Fruit fly (Drosophila melanogaster) ovary, adult (tissue): Measurements from ENCODE around the gene mRpS34.
A peak's percentile ranks its signal among the peaks of the same experiment; 100 is the strongest.

Experiments used
- CG17801 ChIP-seq: fragments of 200-800 bp; optimal IDR thresholded peaks from 2 replicates; lab custom pipeline; 2019; ENCODE audit warnings: missing biosample characterization, mild to moderate bottlenecking, missing genetic modification characterization, moderate library complexity; ENCODE audit not compliant: partially characterized antibody

The mRpS34 gene

DNA sequence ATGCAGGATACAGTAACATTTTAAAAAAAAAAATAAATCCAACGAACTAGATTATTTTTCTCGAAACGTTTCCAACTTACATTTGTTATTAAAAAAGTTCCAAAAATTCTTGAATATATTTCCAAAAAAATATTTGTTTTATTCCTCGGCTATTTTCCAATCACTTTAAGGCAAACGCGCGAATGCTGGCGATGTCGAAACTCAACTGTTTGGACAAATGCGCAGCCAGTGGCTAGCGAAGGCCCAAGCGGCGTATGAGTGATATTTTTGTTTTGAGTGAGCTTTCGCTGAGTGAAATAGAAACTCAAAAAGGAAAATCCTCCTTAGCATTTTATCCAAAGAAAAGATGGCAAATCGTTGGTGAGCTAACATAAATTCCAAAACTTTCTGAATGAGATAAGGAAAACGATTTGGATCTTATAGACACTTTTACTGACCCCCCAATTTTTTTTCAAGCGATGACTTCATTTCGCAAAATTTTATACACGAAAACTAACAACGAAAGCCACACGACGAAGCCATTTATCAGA is 11.4 kb downstream of the mRpS34 start, which contains the start of gene ringer:
Gene ringer, minus strand, starts transcription at position 210 of the 530 bp plus-strand sequence.
- TF ChIP-seq CG17801 (GFP tag; lab: Kevin White, UChicago) = no peak

DNA sequence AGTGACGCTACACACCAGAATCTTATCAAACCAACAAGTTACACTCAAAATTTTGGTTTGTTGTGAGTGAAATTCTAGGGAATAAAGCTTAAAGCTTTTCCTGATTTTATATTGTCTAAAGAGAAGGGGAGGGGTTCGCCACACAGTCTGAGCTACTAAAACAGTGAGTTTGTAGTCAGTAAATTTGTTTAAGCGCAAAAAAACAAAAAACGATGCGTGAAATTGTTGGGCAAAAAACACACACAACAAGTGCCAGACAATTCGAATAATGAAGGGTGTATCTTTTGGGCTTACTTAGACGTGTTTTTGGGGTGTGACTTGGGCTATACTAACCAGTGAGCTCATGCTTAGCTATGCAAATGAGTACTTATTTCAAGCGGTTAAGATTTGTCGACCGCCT is 11.9 kb downstream of the mRpS34 start:
- TF ChIP-seq CG17801 (GFP tag; lab: Kevin White, UChicago) = no peak

DNA sequence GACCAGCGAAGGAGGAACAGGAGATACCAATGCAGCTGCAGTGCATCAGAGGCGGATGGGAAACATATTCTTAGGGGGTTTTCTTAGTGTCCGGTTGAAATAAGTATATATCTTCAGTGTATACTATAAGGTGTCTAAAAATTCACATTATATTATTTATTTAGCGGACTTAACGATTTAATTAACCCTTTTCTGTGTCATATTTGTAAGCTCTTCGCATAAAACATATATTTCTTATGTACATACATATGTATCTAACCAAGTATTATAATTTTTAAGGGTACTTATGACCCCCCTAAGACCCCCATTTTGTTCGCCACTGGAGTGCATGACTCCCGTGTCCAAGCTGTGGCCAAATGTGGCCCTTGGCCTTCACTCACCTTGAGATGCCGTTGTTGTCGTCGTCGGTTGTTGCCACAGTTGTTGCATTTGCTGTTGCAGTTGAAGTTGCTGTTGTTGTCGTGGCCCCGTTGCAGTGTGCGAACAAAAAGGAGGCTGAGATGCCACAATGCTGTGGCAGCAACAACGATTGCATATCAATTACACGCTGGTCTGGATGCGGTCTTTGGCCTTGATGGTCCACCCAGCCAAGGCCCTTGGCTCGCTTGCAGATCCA is 13.4 kb downstream of the mRpS34 start:
- no peak for TF ChIP-seq CG17801 (GFP tag; lab: Kevin White, UChicago)

DNA sequence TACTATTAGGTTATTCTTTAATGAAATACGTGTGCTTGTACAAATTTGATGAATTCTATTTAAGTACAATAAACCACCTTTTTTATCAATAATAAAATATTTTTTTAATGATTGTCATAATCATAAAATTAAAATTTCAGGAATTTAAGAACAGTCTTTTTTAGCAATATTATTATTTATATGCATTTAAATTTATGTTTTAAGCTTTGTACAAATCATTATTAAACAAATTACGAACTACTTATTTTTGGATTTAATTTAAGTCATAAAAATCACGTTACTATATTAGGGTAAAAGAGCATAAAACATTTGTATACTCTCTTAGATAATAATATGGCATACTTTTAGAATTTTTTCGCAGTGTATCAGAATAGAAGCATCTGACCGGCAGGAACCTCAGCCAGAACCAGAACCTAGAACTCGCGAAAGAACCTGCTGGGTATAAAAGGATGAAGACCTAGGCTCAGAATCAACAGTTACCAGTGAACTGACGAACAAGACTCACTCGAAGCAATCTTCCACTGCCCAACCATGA is 14.3 kb downstream of the mRpS34 start, which contains the start of gene Cpr72Ea:
Gene Cpr72Ea, plus strand, starts transcription at position 485 of the 535 bp plus-strand sequence.
- no peak for TF ChIP-seq CG17801 (GFP tag; lab: Kevin White, UChicago)

DNA sequence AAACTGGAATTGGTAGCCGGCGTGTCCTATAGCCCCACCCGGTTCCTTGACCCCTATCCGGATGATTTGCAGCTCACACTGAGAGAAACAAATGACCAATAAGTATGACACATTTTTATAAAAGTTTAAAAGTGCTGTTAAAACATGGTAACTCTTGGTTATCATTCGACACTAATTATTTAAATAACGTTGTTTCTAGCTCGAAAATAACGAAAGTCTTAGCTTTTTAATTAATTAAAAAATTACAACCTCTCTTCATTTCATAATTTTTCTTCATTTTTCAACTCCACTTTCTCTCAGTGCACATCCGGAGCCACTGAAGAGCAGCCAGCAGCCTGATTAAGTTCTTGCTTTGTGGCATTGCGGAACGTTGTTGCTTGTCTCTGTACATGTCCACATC is 16.3 kb downstream of the mRpS34 start:
- no peak for TF ChIP-seq CG17801 (GFP tag; lab: Kevin White, UChicago)

DNA sequence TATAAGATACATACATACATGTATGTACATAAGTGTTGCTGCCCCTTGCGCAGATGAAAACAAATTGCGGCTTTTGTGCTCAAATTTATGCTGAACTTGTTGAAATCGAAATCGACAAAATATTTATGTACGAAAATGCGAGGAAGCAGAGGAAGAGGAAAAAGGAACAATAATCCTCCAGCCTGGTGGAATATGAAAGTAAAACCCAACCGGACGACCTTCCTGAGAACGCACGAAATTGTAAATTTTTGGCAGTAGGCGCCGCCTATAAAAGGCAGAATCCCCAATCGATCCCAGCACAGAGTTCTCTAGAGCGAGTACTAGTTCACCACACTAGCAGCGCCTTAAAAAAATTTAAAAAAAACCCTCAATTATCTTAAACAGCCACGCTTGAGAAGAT is 16.7 kb downstream of the mRpS34 start, which contains the start of gene Cpr72Eb:
Gene Cpr72Eb, plus strand, starts transcription at position 301 of the 400 bp plus-strand sequence.
- TF ChIP-seq CG17801 (GFP tag; lab: Kevin White, UChicago) = no peak

DNA sequence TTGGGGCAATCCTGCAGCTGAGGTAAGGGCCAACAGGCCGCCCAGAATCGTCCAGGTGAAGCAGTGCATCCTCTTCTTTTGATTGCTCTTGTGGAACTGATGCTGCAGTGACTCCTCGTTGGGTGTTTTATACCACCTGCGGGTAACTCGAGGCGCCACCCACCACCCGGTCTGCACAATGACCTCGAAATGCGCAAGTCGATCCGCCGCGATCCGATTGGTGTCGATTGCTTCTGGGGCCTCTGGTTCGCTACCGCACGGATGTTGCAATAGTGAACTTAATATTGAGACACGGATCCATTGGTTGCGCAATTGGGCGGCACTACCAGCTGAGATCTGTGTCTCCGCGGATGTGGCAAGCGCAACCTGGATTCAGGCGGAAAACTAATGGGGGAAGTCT is 19.4 kb downstream of the mRpS34 start, which contains the start of gene Cpr72Ec:
Gene Cpr72Ec, minus strand, starts transcription at position 101 of the 400 bp plus-strand sequence.
- TF ChIP-seq CG17801 (GFP tag; lab: Kevin White, UChicago) = no peak

DNA sequence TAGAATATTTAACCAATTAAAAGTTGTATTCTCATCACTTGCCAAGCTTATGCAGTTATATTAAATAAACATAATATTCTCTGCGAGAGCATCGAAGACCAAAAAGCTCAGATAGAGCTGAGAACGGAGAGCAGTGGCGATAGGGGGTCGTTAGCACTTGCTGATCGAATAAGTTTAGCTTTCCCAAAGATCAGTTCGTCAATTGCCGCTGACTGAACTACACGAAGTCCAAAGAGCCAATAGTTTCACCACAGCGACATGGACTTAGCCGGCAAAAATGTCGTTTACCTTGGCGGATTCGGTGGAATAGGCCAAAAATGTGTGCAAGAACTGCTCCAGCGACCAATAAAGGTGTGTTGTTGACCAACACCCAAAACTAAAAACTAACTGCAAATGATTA is 20.3 kb downstream of the mRpS34 start, which contains the start of gene CG4842:
Gene CG4842, plus strand, starts transcription at position 191 of the 400 bp plus-strand sequence.
- TF ChIP-seq CG17801 (GFP tag; lab: Kevin White, UChicago) = no peak

DNA sequence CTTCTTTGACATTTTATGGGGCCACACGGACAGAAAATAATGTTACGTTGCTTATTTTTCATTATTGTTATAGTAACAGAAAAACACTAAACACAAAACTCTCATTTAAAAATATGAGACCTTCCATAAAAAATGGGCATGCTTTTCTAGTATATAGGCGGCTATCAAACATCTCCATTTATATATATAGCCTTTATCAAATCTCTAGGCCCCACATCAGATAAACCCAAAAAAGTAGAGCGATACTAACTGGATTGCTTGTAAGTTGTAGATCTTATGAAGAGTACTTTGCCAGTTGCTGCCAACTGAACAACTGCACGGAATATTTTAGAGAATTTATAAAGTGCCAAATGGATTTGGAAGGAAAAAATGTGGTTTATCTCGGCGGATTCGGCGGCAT is 21.7 kb downstream of the mRpS34 start, which contains the start of gene CG18814:
Gene CG18814, plus strand, starts transcription at position 301 of the 400 bp plus-strand sequence.
- TF ChIP-seq CG17801 (GFP tag; lab: Kevin White, UChicago) = no peak

DNA sequence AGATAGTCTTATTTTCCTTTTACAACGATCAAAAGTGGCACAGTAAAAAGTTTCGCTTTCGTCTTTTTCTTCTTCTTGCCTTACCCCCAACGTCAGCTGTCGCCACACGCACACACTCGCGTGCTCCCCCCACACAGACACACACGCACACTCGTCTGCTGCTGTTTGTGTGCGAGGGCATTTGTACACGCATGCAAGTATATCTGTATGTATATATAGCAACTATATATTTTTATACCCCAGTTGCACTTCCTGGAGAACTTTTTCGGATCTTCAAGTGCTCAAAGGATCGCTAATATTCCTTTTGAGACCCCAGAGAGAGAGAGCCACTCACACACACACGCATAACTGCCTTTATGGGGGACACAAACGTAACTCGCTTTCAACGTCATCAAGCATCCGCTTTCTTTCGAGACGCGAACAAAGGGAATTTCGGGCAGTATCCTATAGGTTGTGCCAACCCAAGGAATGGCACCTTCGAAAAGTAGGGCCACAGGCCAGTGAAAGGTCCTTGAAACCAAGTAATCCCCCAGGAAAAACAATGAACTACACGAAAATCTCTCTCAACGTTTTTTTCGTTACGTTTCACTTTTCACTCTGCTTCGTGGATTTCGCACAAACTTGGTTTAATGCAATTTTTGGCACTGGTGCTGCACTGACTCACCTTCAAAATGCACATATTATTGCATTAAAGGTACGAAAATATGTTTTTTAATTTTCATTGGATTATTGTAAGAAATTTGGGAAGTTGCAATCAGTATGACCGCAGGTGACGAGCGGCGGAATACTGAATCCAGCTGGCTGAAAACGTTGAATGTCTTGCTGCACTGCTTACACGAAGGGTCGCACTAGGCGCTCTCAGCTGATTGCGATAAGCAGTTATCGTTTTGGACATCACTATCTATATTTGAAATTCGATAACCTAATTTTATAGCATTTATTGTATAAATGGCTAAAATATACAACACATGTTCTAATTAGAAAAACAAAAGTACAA is 30.2 kb downstream of the mRpS34 start, which contains the start of gene roq:
Gene roq, minus strand, starts transcription at position 799 of the 997 bp plus-strand sequence.
- peak; percentile 21 for TF ChIP-seq CG17801 (GFP tag; lab: Kevin White, UChicago)

DNA sequence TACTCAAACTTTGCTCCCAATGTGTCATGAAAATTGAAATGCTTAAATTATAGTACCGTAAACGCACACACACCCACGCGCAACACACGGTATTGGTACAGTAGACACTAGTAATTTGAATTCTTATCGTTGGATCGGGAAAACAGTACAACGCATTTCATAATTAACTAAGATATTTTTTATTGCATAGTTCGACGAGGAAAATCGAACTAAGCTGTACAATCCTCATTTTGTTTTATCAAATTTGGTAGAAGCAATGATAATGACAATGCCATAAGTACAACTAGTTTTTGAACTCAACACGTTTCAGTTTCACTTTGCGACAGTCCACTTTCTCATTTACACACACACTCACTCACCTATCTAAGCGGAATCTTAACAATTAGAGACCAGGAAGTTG is 32.9 kb downstream of the mRpS34 start:
- peak; percentile 74 for TF ChIP-seq CG17801 (GFP tag; lab: Kevin White, UChicago)

DNA sequence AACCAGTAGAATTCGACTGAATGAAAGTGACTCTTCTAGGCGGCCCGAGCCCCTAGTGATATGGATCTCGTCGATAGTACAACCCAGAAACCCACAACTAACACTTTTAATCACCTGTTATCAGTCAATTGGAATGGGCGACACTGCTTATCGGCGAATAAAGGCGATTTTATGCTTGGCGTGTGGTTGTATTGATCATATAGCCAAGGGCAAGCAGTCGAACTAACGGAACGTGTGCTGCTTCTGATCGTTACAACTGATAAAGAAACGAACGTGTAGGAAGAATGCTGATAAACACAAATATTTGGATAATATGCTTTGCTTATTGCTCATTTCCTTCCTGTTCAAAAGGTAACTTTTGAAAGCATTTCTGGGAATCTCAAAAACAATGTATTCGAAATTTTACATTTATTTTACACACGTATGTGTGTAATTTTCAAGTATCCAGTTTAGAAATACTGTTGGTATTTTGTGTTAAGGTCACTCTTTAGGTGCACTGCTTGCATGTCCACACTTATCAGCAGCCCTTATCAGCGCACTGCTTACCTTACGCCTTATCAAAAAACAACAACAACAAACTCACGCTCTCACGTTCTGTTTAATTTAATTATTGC is 33.4 kb downstream of the mRpS34 start, which contains the start of gene Agpat4:
Gene Agpat4, minus strand, starts transcription at position 387 of the 614 bp plus-strand sequence.
- no peak for TF ChIP-seq CG17801 (GFP tag; lab: Kevin White, UChicago)

DNA sequence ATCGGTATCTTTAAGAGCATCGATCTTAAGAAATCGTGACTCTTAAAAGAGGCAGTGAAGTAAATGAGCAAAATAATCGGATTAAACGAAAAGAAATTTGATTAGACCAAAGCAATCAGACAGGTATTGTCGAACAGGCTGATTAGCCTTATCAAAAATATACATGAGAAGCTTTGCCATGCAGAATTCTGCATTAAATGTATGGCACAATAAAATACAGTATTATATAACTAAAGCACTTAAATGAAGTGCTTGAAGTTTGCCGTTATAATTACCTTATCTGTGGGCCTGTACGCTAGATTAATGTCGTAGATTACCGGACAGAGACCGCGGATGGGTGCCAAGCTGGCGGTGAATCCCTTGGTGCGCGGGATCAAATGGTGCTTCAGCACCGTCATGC is 35.2 kb downstream of the mRpS34 start:
- TF ChIP-seq CG17801 (GFP tag; lab: Kevin White, UChicago) = no peak

DNA sequence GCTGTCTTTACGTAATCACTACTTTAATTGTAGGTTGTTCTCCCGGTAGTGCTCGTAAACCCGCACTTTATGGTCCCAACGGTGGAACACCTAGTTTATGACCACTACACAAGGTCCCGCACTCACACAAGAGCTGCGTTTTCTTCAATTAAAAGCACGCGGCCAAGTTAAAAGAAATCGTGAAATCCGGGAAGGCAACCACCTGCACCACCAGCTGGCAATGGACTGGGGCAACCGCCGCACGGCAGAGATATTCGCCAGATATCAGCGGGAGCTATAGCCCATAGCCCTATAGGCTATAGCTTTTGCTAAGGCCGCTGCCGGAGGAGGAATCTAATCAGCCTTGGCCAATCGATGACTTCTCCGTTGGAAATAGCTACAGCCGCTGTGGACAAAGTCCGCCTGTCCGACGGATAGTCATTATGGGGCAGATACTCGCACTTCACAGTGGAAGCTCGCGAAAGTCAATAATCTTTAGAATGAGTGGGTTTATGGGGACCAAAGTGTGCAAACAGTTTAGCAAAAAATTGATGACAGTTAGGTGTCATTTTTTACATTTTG is 36.4 kb downstream of the mRpS34 start:
- no peak for TF ChIP-seq CG17801 (GFP tag; lab: Kevin White, UChicago)
